Worm (Caenorhabditis elegans): ENCODE data around the gene F28A10.7.
"Not testable (repeated sequence)": the region's sequence is repeated elsewhere in the genome, so short reads cannot be mapped to it uniquely, and the experiment has no call there.

F28A10.7 gene

ce11 chrII:861564-861963 is 16.0 kb upstream of the F28A10.7 start, which contains the start of gene Y46B2A.4:
TSS of gene Y46B2A.4 (plus strand) at chrII:861864.
- TF ChIP-seq cog-1 (tag; optimal IDR thresholded peaks at IDR 0.05) (no peak), ztf-29 (GFP tag; IDR thresholded peaks at IDR 0.05) (no peak), ref-1 (GFP tag; conservative IDR thresholded peaks at IDR 0.05) (no peak), ztf-23 (GFP tag; IDR thresholded peaks at IDR 0.05) (no peak), klf-2 (GFP tag; conservative IDR thresholded peaks at IDR 0.05) (no peak), tab-1 (GFP tag; IDR thresholded peaks at IDR 0.05) (no peak), med-1 (GFP tag; optimal IDR thresholded peaks at IDR 0.05; ENCODE audit: insufficient read depth) (no peak), T22C8.4 (GFP tag; IDR thresholded peaks at IDR 0.05) (no peak), flt-1 (GFP tag; IDR thresholded peaks at IDR 0.05) (no peak)

- not testable (repeated sequence) for TF ChIP-seq flt-1 (GFP tag; IDR thresholded peaks at IDR 0.05); T22C8.4 (GFP tag; IDR thresholded peaks at IDR 0.05); med-1 (GFP tag; optimal IDR thresholded peaks at IDR 0.05; ENCODE audit: insufficient read depth)
These were observed 5.0 kb upstream of the F28A10.7 start, which contains the start of gene F28A10.5 for ce11 chrII:850567-850966. TSS of gene F28A10.5 (minus strand) at chrII:850667.

- TF ChIP-seq tab-1 (GFP tag; IDR thresholded peaks at IDR 0.05) (no peak), klf-2 (GFP tag; conservative IDR thresholded peaks at IDR 0.05) (no peak), ztf-23 (GFP tag; IDR thresholded peaks at IDR 0.05) (no peak), med-1 (GFP tag; optimal IDR thresholded peaks at IDR 0.05; ENCODE audit: insufficient read depth) (no peak), ztf-29 (GFP tag; IDR thresholded peaks at IDR 0.05) (no peak), T22C8.4 (GFP tag; IDR thresholded peaks at IDR 0.05) (no peak), ref-1 (GFP tag; conservative IDR thresholded peaks at IDR 0.05) (no peak), flt-1 (GFP tag; IDR thresholded peaks at IDR 0.05) (no peak), cog-1 (tag; optimal IDR thresholded peaks at IDR 0.05) (no peak)
These were observed 3.0 kb upstream of the F28A10.7 start, which contains the start of the genes acdh-9 and F28A10.13 for ce11 chrII:848519-848918. TSS of gene acdh-9 (minus strand) at chrII:848603. TSS of gene F28A10.13 (plus strand) at chrII:848812.

ce11 chrII:843971-844370 is 1.5 kb downstream of the F28A10.7 start, which contains the start of gene F28A10.4:
TSS of gene F28A10.4 (plus strand) at chrII:844271.
- TF ChIP-seq ref-1 (GFP tag; conservative IDR thresholded peaks at IDR 0.05) (no peak), ztf-23 (GFP tag; IDR thresholded peaks at IDR 0.05) (no peak), med-1 (GFP tag; optimal IDR thresholded peaks at IDR 0.05; ENCODE audit: insufficient read depth) (no peak), klf-2 (GFP tag; conservative IDR thresholded peaks at IDR 0.05) (no peak)

ce11 chrII:840131-840530 is 5.4 kb downstream of the F28A10.7 start, which contains the start of gene clc-33:
TSS of gene clc-33 (plus strand) at chrII:840431.
- TF ChIP-seq ref-1 (GFP tag; conservative IDR thresholded peaks at IDR 0.05) (no peak), flt-1 (GFP tag; IDR thresholded peaks at IDR 0.05) (no peak), tab-1 (GFP tag; IDR thresholded peaks at IDR 0.05) (no peak), klf-2 (GFP tag; conservative IDR thresholded peaks at IDR 0.05) (no peak), T22C8.4 (GFP tag; IDR thresholded peaks at IDR 0.05) (no peak), ztf-29 (GFP tag; IDR thresholded peaks at IDR 0.05) (no peak), cog-1 (tag; optimal IDR thresholded peaks at IDR 0.05) (no peak), ztf-23 (GFP tag; IDR thresholded peaks at IDR 0.05) (no peak), med-1 (GFP tag; optimal IDR thresholded peaks at IDR 0.05; ENCODE audit: insufficient read depth) (no peak)

ce11 chrII:838414-838813 is 7.1 kb downstream of the F28A10.7 start, which contains the start of gene F28A10.8:
TSS of gene F28A10.8 (minus strand) at chrII:838514.
- no peak for TF ChIP-seq ztf-23 (GFP tag; IDR thresholded peaks at IDR 0.05)
- no peak for TF ChIP-seq cog-1 (tag; optimal IDR thresholded peaks at IDR 0.05)
- no peak for TF ChIP-seq med-1 (GFP tag; optimal IDR thresholded peaks at IDR 0.05; ENCODE audit: insufficient read depth)
- no peak for TF ChIP-seq ref-1 (GFP tag; conservative IDR thresholded peaks at IDR 0.05)
- no peak for TF ChIP-seq tab-1 (GFP tag; IDR thresholded peaks at IDR 0.05)
- TF ChIP-seq T22C8.4 (GFP tag; IDR thresholded peaks at IDR 0.05), result no peak
- no peak for TF ChIP-seq ztf-29 (GFP tag; IDR thresholded peaks at IDR 0.05)

ce11 chrII:825521-825920 is 20.0 kb downstream of the F28A10.7 start, which contains the start of gene F28A10.1:
TSS of gene F28A10.1 (plus strand) at chrII:825821.
- TF ChIP-seq klf-2 (GFP tag; conservative IDR thresholded peaks at IDR 0.05), result no peak
- no peak for TF ChIP-seq ztf-29 (GFP tag; IDR thresholded peaks at IDR 0.05)
- TF ChIP-seq ref-1 (GFP tag; conservative IDR thresholded peaks at IDR 0.05), result no peak
- no peak for TF ChIP-seq flt-1 (GFP tag; IDR thresholded peaks at IDR 0.05)
- no peak for TF ChIP-seq tab-1 (GFP tag; IDR thresholded peaks at IDR 0.05)
- TF ChIP-seq ztf-23 (GFP tag; IDR thresholded peaks at IDR 0.05), result no peak

- TF ChIP-seq cog-1 (tag; optimal IDR thresholded peaks at IDR 0.05) (no peak), ref-1 (GFP tag; conservative IDR thresholded peaks at IDR 0.05) (no peak), ztf-29 (GFP tag; IDR thresholded peaks at IDR 0.05) (no peak)
These were observed 22.0 kb downstream of the F28A10.7 start, which contains the start of gene F46F5.10 for ce11 chrII:823529-823928. TSS of gene F46F5.10 (plus strand) at chrII:823829.

- TF ChIP-seq flt-1 (GFP tag; IDR thresholded peaks at IDR 0.05); ztf-29 (GFP tag; IDR thresholded peaks at IDR 0.05); cog-1 (tag; optimal IDR thresholded peaks at IDR 0.05): not testable (repeated sequence)
These were observed 22.8 kb downstream of the F28A10.7 start, which contains the start of gene msrp-4 for ce11 chrII:822730-823129. TSS of gene msrp-4 (minus strand) at chrII:822830.

- TF ChIP-seq ztf-23 (GFP tag; IDR thresholded peaks at IDR 0.05), result no peak
- TF ChIP-seq flt-1 (GFP tag; IDR thresholded peaks at IDR 0.05), result no peak
- TF ChIP-seq med-1 (GFP tag; optimal IDR thresholded peaks at IDR 0.05; ENCODE audit: insufficient read depth), result no peak
- no peak for TF ChIP-seq ztf-29 (GFP tag; IDR thresholded peaks at IDR 0.05)
- TF ChIP-seq ref-1 (GFP tag; conservative IDR thresholded peaks at IDR 0.05), result no peak
- no peak for TF ChIP-seq klf-2 (GFP tag; conservative IDR thresholded peaks at IDR 0.05)
- TF ChIP-seq cog-1 (tag; optimal IDR thresholded peaks at IDR 0.05), result no peak
- TF ChIP-seq tab-1 (GFP tag; IDR thresholded peaks at IDR 0.05), result no peak
- no peak for TF ChIP-seq T22C8.4 (GFP tag; IDR thresholded peaks at IDR 0.05)
These were observed 24.0 kb downstream of the F28A10.7 start, which contains the start of gene F46F5.8 for ce11 chrII:821514-821913. TSS of gene F46F5.8 (minus strand) at chrII:821614.
